Worm (Caenorhabditis elegans) whole organism, late embryonic: Measurements from ENCODE around the gene C01C4.3.

Experiments used
- T23F11.4 ChIP-seq: fragments of 200-800 bp; sonication (Bioruptor generic); optimal IDR thresholded peaks from 2 replicates; lab custom pipeline; 2018; ENCODE audit warnings: mild to moderate bottlenecking, missing genetic modification characterization, missing compliant biosample characterization
- ceh-18 ChIP-seq: sonication (generic microtip); optimal IDR thresholded peaks from 2 replicates; lab custom pipeline; 2016; ENCODE audit warnings: missing genetic modification characterization, missing compliant biosample characterization
- ceh-31 ChIP-seq: sonication (generic microtip); optimal IDR thresholded peaks from 2 replicates; lab custom pipeline; 2016; ENCODE audit warnings: missing genetic modification characterization, missing compliant biosample characterization
- ceh-6 ChIP-seq: fragments of 200-800 bp; sonication (Bioruptor generic); optimal IDR thresholded peaks from 2 replicates; lab custom pipeline; 2018; ENCODE audit warnings: mild to moderate bottlenecking, missing genetic modification characterization, missing compliant biosample characterization
- elt-2 ChIP-seq: sonication (generic microtip); optimal IDR thresholded peaks from 2 replicates; lab custom pipeline; 2016; ENCODE audit warnings: missing genetic modification reagents, missing genetic modification characterization, missing compliant biosample characterization
- hlh-13 ChIP-seq: fragments of 200-800 bp; sonication (Bioruptor generic); optimal IDR thresholded peaks from 2 replicates; lab custom pipeline; 2018; ENCODE audit warnings: mild to moderate bottlenecking, missing genetic modification characterization, missing compliant biosample characterization
- hlh-6 ChIP-seq: sonication (generic microtip); optimal IDR thresholded peaks from 2 replicates; lab custom pipeline; 2016; ENCODE audit warnings: missing genotype, missing genetic modification characterization, missing compliant biosample characterization
- hlh-8 ChIP-seq: sonication (generic microtip); optimal IDR thresholded peaks from 2 replicates; lab custom pipeline; 2016; ENCODE audit warnings: missing genotype, missing genetic modification characterization, missing compliant biosample characterization
- pax-1 ChIP-seq: fragments of 150-350 bp; optimal IDR thresholded peaks from 2 replicates; lab custom pipeline; 2014; ENCODE audit warnings: missing biosample characterization, missing genetic modification characterization
- pha-4 ChIP-seq: fragments of 150-350 bp; optimal IDR thresholded peaks from 2 replicates; lab custom pipeline; 2018; ENCODE audit warnings: missing biosample characterization, missing genetic modification reagents, missing genetic modification characterization
- unc-55 ChIP-seq: sonication (generic microtip); optimal IDR thresholded peaks from 2 replicates; lab custom pipeline; 2017; ENCODE audit warnings: missing biosample characterization, missing genetic modification reagents, missing genetic modification characterization

DNA sequence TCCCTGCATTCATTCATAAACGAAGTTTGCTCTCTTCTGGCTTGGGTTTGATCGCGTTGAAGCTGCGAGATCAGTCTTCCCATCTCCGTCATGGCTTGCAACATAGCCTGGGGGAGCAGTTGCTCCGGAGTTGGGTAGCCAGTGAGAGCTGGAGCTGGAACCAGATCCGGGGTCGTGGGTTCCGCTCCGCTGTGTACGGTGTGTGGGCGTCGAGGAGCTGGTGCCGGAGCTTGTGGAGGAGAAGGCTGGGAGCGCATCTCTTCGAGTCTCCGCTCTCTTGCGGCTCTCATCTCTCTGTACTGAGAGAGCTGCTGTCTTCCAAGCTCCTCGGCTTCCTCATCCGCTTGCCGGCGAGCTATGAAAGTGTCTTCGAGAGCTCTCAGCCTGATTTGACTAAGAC, 55.7 kb downstream of the C01C4.3 start:
- TF ChIP-seq pha-4 (tag; lab: Kevin White, UChicago), result no peak
- no peak for TF ChIP-seq ceh-31 (tag; lab: Kevin White, UChicago)
- no peak for TF ChIP-seq hlh-6 (tag; lab: Kevin White, UChicago)
- no peak for TF ChIP-seq hlh-13 (GFP tag; lab: Kevin White, UChicago)
- no peak for TF ChIP-seq hlh-8 (tag; lab: Kevin White, UChicago)
- TF ChIP-seq unc-55 (GFP tag; lab: Kevin White, UChicago), result no peak
- no peak for TF ChIP-seq ceh-18 (tag; lab: Kevin White, UChicago)
- TF ChIP-seq ceh-6 (GFP tag; lab: Kevin White, UChicago), result no peak
- no peak for TF ChIP-seq elt-2
- no peak for TF ChIP-seq T23F11.4
- no peak for TF ChIP-seq pax-1 (tag; lab: Kevin White, UChicago)
